Fruit fly (Drosophila melanogaster): Measurements from ENCODE around the gene 14-3-3epsilon.
A peak's percentile ranks its signal among the peaks of the same experiment; 100 is the strongest.

Gene 14-3-3epsilon

dm6 chr3R:18198518-18199118, 43.7 kb upstream of the 14-3-3epsilon start (continued):
- TF ChIP-seq lz (GFP tag; optimal IDR thresholded peaks at IDR 0.05) (no peak), Ets96B (tag; optimal IDR thresholded peaks at IDR 0.05) (no peak), CG34406 (GFP tag; optimal IDR thresholded peaks at IDR 0.05) (peak; percentile 41), CG6163 (GFP tag; IDR thresholded peaks at IDR 0.05) (no peak), spab (GFP tag; optimal IDR thresholded peaks at IDR 0.05) (peak; percentile 41), CG9139 (GFP tag; optimal IDR thresholded peaks at IDR 0.05) (peak; percentile 37), salr (GFP tag; optimal IDR thresholded peaks at IDR 0.05) (no peak), cyc (GFP tag; optimal IDR thresholded peaks at IDR 0.05) (no peak), Hr4 (GFP tag; optimal IDR thresholded peaks at IDR 0.05) (peak; percentile 23), Smox (GFP tag; optimal IDR thresholded peaks at IDR 0.05) (no peak), acj6 (GFP tag; optimal IDR thresholded peaks at IDR 0.05) (no peak), CG10669 (GFP tag; optimal IDR thresholded peaks at IDR 0.05) (no peak), CG8319 (GFP tag; optimal IDR thresholded peaks at IDR 0.05) (no peak), CG11762 (GFP tag; optimal IDR thresholded peaks at IDR 0.05; ENCODE audit: insufficient read depth) (peak; percentile 27), CG6792 (GFP tag; optimal IDR thresholded peaks at IDR 0.05) (peak; percentile 39), Blimp-1 (GFP tag; optimal IDR thresholded peaks at IDR 0.05) (no peak), CG31627 (GFP tag; optimal IDR thresholded peaks at IDR 0.05) (no peak), fd59A (GFP tag; optimal IDR thresholded peaks at IDR 0.05) (no peak), fkh (GFP tag; optimal IDR thresholded peaks at IDR 0.05) (peak; percentile 97), Sox15 (GFP tag; optimal IDR thresholded peaks at IDR 0.05) (no peak), CG10631 (GFP tag; optimal IDR thresholded peaks at IDR 0.05) (no peak), topi (GFP tag; optimal IDR thresholded peaks at IDR 0.05) (peak; percentile 17), CG6808 (GFP tag; optimal IDR thresholded peaks at IDR 0.05) (peak; percentile 21), CG15336 (GFP tag; IDR thresholded peaks at IDR 0.05) (no peak), Hr38 (GFP tag; optimal IDR thresholded peaks at IDR 0.05) (no peak), net (GFP tag; optimal IDR thresholded peaks at IDR 0.05) (no peak), dsx (GFP tag; optimal IDR thresholded peaks at IDR 0.05; ENCODE audit: poor library complexity, severe bottlenecking) (peak; percentile 57), CG11294 (GFP tag; IDR thresholded peaks at IDR 0.05) (no peak), Lpt (GFP tag; optimal IDR thresholded peaks at IDR 0.05) (no peak), Hr39 (GFP tag; optimal IDR thresholded peaks at IDR 0.05) (no peak), ss (GFP tag; optimal IDR thresholded peaks at IDR 0.05) (peak; percentile 24 to 43), Sox14 (GFP tag; optimal IDR thresholded peaks at IDR 0.05) (peak; percentile 6), Eip75B (GFP tag; optimal IDR thresholded peaks at IDR 0.05) (peak; percentile 40), CG6854 (GFP tag; optimal IDR thresholded peaks at IDR 0.05) (peak; percentile 42), Ets21C (GFP tag; optimal IDR thresholded peaks at IDR 0.05) (no peak)

dm6 chr3R:18199177-18199884, 43.0 kb upstream of the 14-3-3epsilon start, which contains the start of the genes Ssdp and CG7985:
Ssdp (minus strand) TSS chr3R:18199595.
CG7985 (plus strand) TSS chr3R:18199857.
- peak; percentile 23 for TF ChIP-seq pdm3 (GFP tag; optimal IDR thresholded peaks at IDR 0.05)
- peak; percentile 11 for TF ChIP-seq Met (GFP tag; optimal IDR thresholded peaks at IDR 0.05)
- TF ChIP-seq CG34406 (GFP tag; optimal IDR thresholded peaks at IDR 0.05), result no peak
- peak; percentile 11 for TF ChIP-seq Smox (GFP tag; optimal IDR thresholded peaks at IDR 0.05)
- peak; percentile 14 for TF ChIP-seq CG6854 (GFP tag; optimal IDR thresholded peaks at IDR 0.05)
- no peak for TF ChIP-seq CG8632 (GFP tag; optimal IDR thresholded peaks at IDR 0.05)

All from whole organism, prepupa.